Fruit fly (Drosophila melanogaster) whole organism, pupa: ENCODE measurements around the gene sqd.

Experiments used
- CG10348 ChIP-seq: fragments of 200-800 bp; sonication (Bioruptor generic); IDR thresholded peaks from 2 replicates; pipeline ENCODE4 v1.3.6; 2022; ENCODE audit warnings: missing biosample characterization, missing genetic modification characterization
- CG12605 ChIP-seq: fragments of 200-800 bp; sonication (Bioruptor generic); IDR thresholded peaks from 2 replicates; pipeline ENCODE4 v1.3.6; 2022; ENCODE audit warnings: missing biosample characterization, missing genetic modification characterization
- CG13204 ChIP-seq: fragments of 200-800 bp; sonication (Bioruptor generic); optimal IDR thresholded peaks from 2 replicates; lab custom pipeline; 2018; ENCODE audit warnings: missing biosample characterization, mild to moderate bottlenecking, missing genetic modification characterization, moderate library complexity
- CG14655 ChIP-seq: fragments of 200-800 bp; sonication (Bioruptor generic); optimal IDR thresholded peaks from 3 replicates; lab custom pipeline; 2017; ENCODE audit warnings: mild to moderate bottlenecking, missing biosample characterization, missing genetic modification reagents, missing genetic modification characterization
- CG15710 ChIP-seq: fragments of 200-800 bp; sonication (Bioruptor generic); optimal IDR thresholded peaks from 2 replicates; lab custom pipeline; 2018; ENCODE audit warnings: missing biosample characterization, mild to moderate bottlenecking, missing genetic modification characterization, moderate library complexity
- CG17806 ChIP-seq: fragments of 200-800 bp; sonication (Bioruptor generic); optimal IDR thresholded peaks from 2 replicates; lab custom pipeline; 2018; ENCODE audit warnings: missing biosample characterization, mild to moderate bottlenecking, missing genetic modification characterization, moderate library complexity
- CG32121 ChIP-seq: fragments of 200-800 bp; sonication (Bioruptor generic); IDR thresholded peaks from 2 replicates; pipeline ENCODE4 v1.3.6; 2022; ENCODE audit warnings: missing biosample characterization, missing genetic modification characterization
- CG34367 ChIP-seq: fragments of 200-800 bp; sonication (Bioruptor generic); optimal IDR thresholded peaks from 2 replicates; lab custom pipeline; 2018; ENCODE audit warnings: missing biosample characterization, mild to moderate bottlenecking, missing genetic modification characterization
- CG4496 ChIP-seq: fragments of 200-800 bp; sonication (Bioruptor generic); IDR thresholded peaks from 3 replicates; pipeline ENCODE4 v1.3.6; 2022; ENCODE audit warnings: missing biosample characterization, missing genetic modification characterization
- CG8159 ChIP-seq: fragments of 200-800 bp; sonication (Bioruptor generic); optimal IDR thresholded peaks from 3 replicates; lab custom pipeline; 2018; ENCODE audit warnings: missing biosample characterization, mild to moderate bottlenecking, missing genetic modification characterization, moderate library complexity
- CG8301 ChIP-seq: fragments of 200-800 bp; sonication (Bioruptor generic); optimal IDR thresholded peaks from 2 replicates; lab custom pipeline; 2018; ENCODE audit warnings: missing biosample characterization, mild to moderate bottlenecking, missing genetic modification characterization
- CG9948 ChIP-seq: fragments of 200-800 bp; sonication (Bioruptor generic); optimal IDR thresholded peaks from 2 replicates; lab custom pipeline; 2018; ENCODE audit warnings: missing biosample characterization, mild to moderate bottlenecking, missing genetic modification characterization, moderate library complexity
- D1 ChIP-seq: fragments of 200-800 bp; sonication (Bioruptor generic); optimal IDR thresholded peaks from 2 replicates; lab custom pipeline; 2018; ENCODE audit warnings: missing biosample characterization, mild to moderate bottlenecking, missing genetic modification characterization, moderate library complexity
- EcR ChIP-seq: fragments of 200-800 bp; sonication (Bioruptor generic); optimal IDR thresholded peaks from 3 replicates; lab custom pipeline; 2019; ENCODE audit warnings: missing biosample characterization, missing genetic modification characterization, mild to moderate bottlenecking, moderate library complexity, missing genetic modification reagents
- Ets98B ChIP-seq: fragments of 200-800 bp; sonication (Bioruptor generic); IDR thresholded peaks from 2 replicates; pipeline ENCODE4 v1.3.6; 2022; ENCODE audit warnings: missing biosample characterization, missing genetic modification characterization
- Pif1A ChIP-seq: fragments of 200-800 bp; sonication (Bioruptor generic); optimal IDR thresholded peaks from 3 replicates; lab custom pipeline; 2016; ENCODE audit warnings: missing biosample characterization, missing genetic modification characterization
- Pif1B ChIP-seq: fragments of 200-800 bp; sonication (Bioruptor generic); optimal IDR thresholded peaks from 3 replicates; lab custom pipeline; 2016; ENCODE audit warnings: missing biosample characterization, missing genetic modification characterization
- Snoo ChIP-seq: fragments of 200-800 bp; sonication (Bioruptor generic); optimal IDR thresholded peaks from 3 replicates; lab custom pipeline; 2017; ENCODE audit warnings: missing biosample characterization, mild to moderate bottlenecking, missing genetic modification characterization, inconsistent platforms
- fd96Ca ChIP-seq: fragments of 200-800 bp; sonication (Bioruptor generic); IDR thresholded peaks from 3 replicates; pipeline ENCODE4 v1.3.6; 2022; ENCODE audit warnings: missing biosample characterization, missing genetic modification characterization
- gl ChIP-seq: fragments of 200-800 bp; sonication (Bioruptor generic); optimal IDR thresholded peaks from 2 replicates; lab custom pipeline; 2018; ENCODE audit warnings: missing biosample characterization, mild to moderate bottlenecking, missing genetic modification characterization
- rn ChIP-seq: fragments of 200-800 bp; sonication (Bioruptor generic); IDR thresholded peaks from 2 replicates; pipeline ENCODE4 v1.3.6; 2022; ENCODE audit warnings: missing biosample characterization, missing genetic modification characterization

The sqd gene

DNA sequence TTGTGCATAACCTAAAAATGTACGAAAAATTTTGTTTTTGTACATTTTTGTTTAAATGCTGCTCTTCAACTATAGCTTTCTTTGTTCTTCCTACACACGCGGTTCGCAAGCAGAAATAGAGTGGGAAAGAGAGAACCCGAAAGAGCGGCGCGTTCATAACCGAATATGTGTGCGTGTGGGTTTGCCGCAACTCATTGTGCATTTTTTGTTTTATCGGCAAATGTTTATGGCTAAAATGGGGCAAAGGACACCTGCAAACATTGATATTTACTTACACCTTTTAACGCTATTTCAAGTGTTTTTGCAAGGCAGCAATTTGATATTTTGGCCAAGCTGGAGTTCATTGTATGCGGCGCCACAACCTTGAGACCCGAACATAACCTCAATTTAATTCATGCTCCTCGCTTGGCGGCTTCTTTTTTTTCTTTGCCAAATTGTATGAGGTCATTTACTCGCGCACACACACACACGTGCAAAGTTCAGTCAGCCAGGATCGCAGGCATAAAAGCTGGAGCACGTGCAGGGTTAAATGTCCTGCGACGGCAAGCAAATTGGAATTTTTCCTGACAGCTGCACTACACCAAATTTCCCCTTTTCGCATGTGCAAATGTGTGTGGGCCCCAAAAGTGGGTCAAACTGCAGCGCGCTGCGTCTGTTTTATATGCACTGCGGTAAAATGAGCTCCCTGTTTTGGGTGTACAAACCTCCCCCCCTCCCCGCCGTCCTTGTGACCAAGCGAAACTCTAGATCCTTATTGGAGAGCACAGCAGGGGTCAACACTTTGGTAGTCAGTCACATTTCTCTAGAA lies 1.8 kb upstream of the sqd start:
- TF ChIP-seq CG4496 (GFP tag; lab: Robert Waterston, UW), result peak; percentile 23; the same call in 1 of the 3 replicates
- no peak for TF ChIP-seq CG32121
- TF ChIP-seq fd96Ca (GFP tag; lab: Robert Waterston, UW), result 0 out of 3 replicates have a peak, but pooled peaks have one; percentile 46
- TF ChIP-seq EcR, result peak; percentile 94
- TF ChIP-seq D1 (tag; lab: Kevin White, UChicago), result no peak

DNA sequence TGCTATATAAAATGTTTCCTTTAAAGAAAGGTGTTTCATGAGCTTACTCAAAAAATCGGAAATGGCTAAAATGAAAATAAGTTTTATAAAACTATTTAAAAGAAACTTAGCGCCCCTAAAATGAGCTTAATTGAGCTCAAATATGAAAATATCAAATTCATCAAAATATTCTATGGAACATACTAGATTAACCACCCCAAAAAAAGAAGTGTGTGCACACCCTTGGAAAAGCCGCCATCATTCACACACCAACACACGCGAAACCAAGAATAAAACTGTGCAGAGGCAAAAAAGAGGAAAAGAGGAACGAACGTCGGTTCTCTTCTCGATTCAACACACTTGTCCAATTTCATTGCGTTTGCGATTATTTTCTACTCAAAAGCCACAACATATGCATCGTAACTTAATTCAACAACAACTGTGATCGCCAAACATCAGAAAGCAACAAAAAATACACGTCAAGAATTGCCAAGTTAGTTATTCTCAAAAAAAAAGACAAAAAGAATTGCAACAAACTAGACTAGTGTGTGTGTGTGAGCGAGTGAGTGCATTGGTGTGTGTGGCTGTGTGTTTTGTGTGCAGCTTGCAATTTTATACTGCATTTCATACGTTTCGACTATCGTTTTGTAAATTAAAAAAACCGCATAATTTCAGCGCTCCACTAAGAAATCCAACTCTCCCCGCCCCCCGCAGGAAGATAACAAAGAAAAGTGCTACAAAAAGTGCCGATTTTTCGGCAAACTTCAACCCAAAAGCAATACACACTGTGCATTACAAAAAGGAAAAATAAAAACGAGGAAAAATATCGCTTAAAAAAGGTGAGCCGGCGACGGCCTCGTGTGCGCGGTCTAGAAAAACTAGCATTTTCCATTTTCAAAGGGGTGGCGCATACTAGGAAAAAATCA lies 877 bp upstream of the sqd start, which contains the start of gene rin:
Gene rin, plus strand, starts transcription at position 276 of the 905 bp plus-strand sequence.
- TF ChIP-seq CG12605 (GFP tag; lab: Robert Waterston, UW) (peak; percentile 41; the same call in 1 of the 2 replicates), CG32121 (peak; percentile 39; the same call in 1 of the 2 replicates), fd96Ca (GFP tag; lab: Robert Waterston, UW) (no peak), CG4496 (GFP tag; lab: Robert Waterston, UW) (0 out of 3 replicates have a peak, but pooled peaks have one; percentile 15), D1 (tag; lab: Kevin White, UChicago) (no peak), CG34367 (tag; lab: Kevin White, UChicago) (peak; percentile 59), Snoo (tag; lab: Kevin White, UChicago) (no peak), rn (GFP tag; lab: Robert Waterston, UW) (no peak), CG9948 (tag; lab: Kevin White, UChicago) (no peak), CG15710 (tag; lab: Kevin White, UChicago) (peak; percentile 35), Ets98B (no peak), CG13204 (GFP tag; lab: Kevin White, UChicago) (peak; percentile 20), CG14655 (GFP tag; lab: Kevin White, UChicago) (no peak), EcR (peak; percentile 61), Pif1B (GFP tag; lab: Kevin White, UChicago) (no peak), gl (tag; lab: Kevin White, UChicago) (peak; percentile 78), CG17806 (tag; lab: Kevin White, UChicago) (no peak), CG10348 (GFP tag; lab: Robert Waterston, UW) (no peak), CG8301 (tag; lab: Kevin White, UChicago) (peak; percentile 41), CG8159 (tag; lab: Kevin White, UChicago) (peak; percentile 58), Pif1A (GFP tag; lab: Kevin White, UChicago) (peak; percentile 26)

DNA sequence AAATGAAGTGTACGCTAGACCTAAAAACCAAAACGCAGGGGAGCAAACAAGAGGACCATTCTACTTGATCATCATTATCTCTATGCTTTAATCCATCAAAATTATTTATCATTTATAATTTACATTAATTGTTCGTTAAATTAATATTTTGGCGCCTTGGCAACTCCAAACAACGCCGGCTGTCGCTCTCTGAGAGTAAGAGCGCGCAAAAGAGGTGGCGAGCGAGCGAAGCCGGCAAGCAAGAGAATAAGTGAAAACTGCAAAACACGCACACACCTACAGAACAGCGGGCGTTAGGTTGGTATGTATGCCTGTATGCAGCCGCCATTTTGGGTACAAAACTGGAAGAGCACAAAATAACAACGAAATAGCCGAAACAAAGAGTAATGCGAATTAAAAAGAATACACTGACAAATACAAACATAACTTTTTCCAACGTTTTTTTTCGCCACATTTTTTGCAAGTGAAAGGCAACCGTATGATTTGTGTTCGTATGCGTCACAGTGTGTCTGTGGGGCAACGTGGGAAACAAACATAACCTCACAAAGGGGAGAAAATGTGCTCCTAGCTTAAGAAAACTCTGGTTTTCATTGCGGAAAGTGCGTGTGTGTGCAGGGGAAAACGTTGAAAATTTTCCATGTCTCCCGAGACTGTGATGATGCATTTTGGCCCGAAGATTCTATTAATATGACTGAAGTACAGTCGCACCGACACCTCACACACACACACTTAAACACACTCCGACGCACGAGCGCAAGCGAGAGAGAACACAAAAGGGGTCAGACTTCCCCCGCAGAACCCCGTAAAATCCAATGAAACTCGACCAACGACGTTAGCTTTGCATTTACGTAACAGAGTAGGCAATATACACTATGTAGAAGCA lies 1.1 kb downstream of the sqd start:
- TF ChIP-seq EcR, result peak; percentile 16
- peak; percentile 69 for TF ChIP-seq Pif1B (GFP tag; lab: Kevin White, UChicago)
- peak; percentile 52; the same call in 1 of the 2 replicates for TF ChIP-seq CG32121
- TF ChIP-seq D1 (tag; lab: Kevin White, UChicago), result no peak
- TF ChIP-seq Pif1A (GFP tag; lab: Kevin White, UChicago), result peak; percentile 67
- TF ChIP-seq Snoo (tag; lab: Kevin White, UChicago), result peak; percentile 25
- no peak for TF ChIP-seq CG14655 (GFP tag; lab: Kevin White, UChicago)
- TF ChIP-seq CG17806 (tag; lab: Kevin White, UChicago), result peak; percentile 25
- peak; percentile 59; the same call in 1 of the 2 replicates for TF ChIP-seq Ets98B
- no peak for TF ChIP-seq CG34367 (tag; lab: Kevin White, UChicago)
- peak; percentile 30 for TF ChIP-seq CG15710 (tag; lab: Kevin White, UChicago)

DNA sequence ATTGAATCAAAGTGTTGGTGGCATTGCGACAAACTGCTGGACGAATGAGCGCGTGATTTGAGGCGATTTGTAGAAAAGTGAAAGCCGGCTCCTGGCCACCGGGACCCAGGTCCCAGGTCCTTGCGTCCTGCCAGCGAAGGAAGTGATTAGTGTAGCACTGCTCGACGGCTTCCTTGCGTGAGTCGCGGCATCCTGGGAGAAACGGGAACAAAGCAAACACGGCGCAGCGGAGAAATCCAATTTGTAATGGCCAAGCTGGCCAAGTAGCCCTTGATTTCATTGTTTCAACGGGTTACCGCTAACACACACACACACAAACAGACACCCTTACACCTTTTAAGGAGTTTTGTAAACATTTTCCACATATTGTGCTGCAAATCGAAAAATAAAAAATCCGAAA lies 14.5 kb downstream of the sqd start, which contains the start of gene CG10841:
Gene CG10841, plus strand, starts transcription at position 301 of the 400 bp plus-strand sequence.
- TF ChIP-seq Ets98B (no peak), CG14655 (GFP tag; lab: Kevin White, UChicago) (no peak), Pif1A (GFP tag; lab: Kevin White, UChicago) (no peak), CG4496 (GFP tag; lab: Robert Waterston, UW) (no peak), CG15710 (tag; lab: Kevin White, UChicago) (no peak), CG8159 (tag; lab: Kevin White, UChicago) (no peak), CG17806 (tag; lab: Kevin White, UChicago) (no peak), rn (GFP tag; lab: Robert Waterston, UW) (no peak), fd96Ca (GFP tag; lab: Robert Waterston, UW) (no peak), CG32121 (no peak), CG8301 (tag; lab: Kevin White, UChicago) (no peak), CG10348 (GFP tag; lab: Robert Waterston, UW) (no peak), Snoo (tag; lab: Kevin White, UChicago) (no peak), D1 (tag; lab: Kevin White, UChicago) (no peak), CG12605 (GFP tag; lab: Robert Waterston, UW) (no peak), CG9948 (tag; lab: Kevin White, UChicago) (no peak), CG34367 (tag; lab: Kevin White, UChicago) (no peak), gl (tag; lab: Kevin White, UChicago) (no peak), Pif1B (GFP tag; lab: Kevin White, UChicago) (no peak)
